Worm (Caenorhabditis elegans) whole organism, L2 larva: ENCODE measurements around the gene F10D2.10.

ENCODE experiments used
- ZK546.5 ChIP-seq: sonication (generic microtip); optimal IDR thresholded peaks from 2 replicates; lab custom pipeline; 2017; ENCODE audit warnings: missing biosample characterization, missing genetic modification characterization
- alr-1 ChIP-seq: fragments of 150-350 bp; optimal IDR thresholded peaks from 2 replicates; lab custom pipeline; 2014; ENCODE audit warnings: missing biosample characterization, missing genetic modification characterization
- ama-1 ChIP-seq: fragments of 150-350 bp; optimal IDR thresholded peaks from 2 replicates; lab custom pipeline; 2018; ENCODE audit warnings: inconsistent platforms
- blmp-1 ChIP-seq: sonication (generic microtip); optimal IDR thresholded peaks from 2 replicates; lab custom pipeline; 2017; ENCODE audit warnings: missing genetic modification characterization, mild to moderate bottlenecking, missing compliant biosample characterization, antibody characterized with exemption, moderate library complexity; ENCODE audit not compliant: insufficient read depth
- fos-1 ChIP-seq: fragments of 150-350 bp; optimal IDR thresholded peaks from 2 replicates; lab custom pipeline; 2014; ENCODE audit warnings: missing biosample characterization, missing genetic modification characterization
- nhr-11 ChIP-seq: fragments of 150-350 bp; optimal IDR thresholded peaks from 2 replicates; lab custom pipeline; 2014; ENCODE audit warnings: missing biosample characterization, missing genetic modification characterization
- nhr-23 ChIP-seq: fragments of 150-350 bp; optimal IDR thresholded peaks from 2 replicates; lab custom pipeline; 2014; ENCODE audit warnings: missing biosample characterization, missing genetic modification reagents, missing genetic modification characterization
- skn-1 ChIP-seq: sonication (generic microtip); optimal IDR thresholded peaks from 2 replicates; lab custom pipeline; 2017; ENCODE audit warnings: missing biosample characterization, missing genetic modification characterization
- unc-55 ChIP-seq: fragments of 150-350 bp; sonication (generic microtip); optimal IDR thresholded peaks from 3 replicates; lab custom pipeline; 2014; ENCODE audit warnings: missing biosample characterization, missing genetic modification reagents, missing genetic modification characterization
- unc-62 ChIP-seq: fragments of 150-350 bp; optimal IDR thresholded peaks from 2 replicates; lab custom pipeline; 2014; ENCODE audit warnings: missing biosample characterization, missing genetic modification reagents, missing genetic modification characterization
- ztf-11 ChIP-seq: sonication (generic microtip); optimal IDR thresholded peaks from 2 replicates; lab custom pipeline; 2017; ENCODE audit warnings: missing biosample characterization, missing genetic modification characterization

- TF ChIP-seq unc-55 (GFP tag; lab: Kevin White, UChicago): no peak
- TF ChIP-seq ztf-11 (tag; lab: Kevin White, UChicago): no peak
- TF ChIP-seq ZK546.5 (tag; lab: Kevin White, UChicago): no peak
- TF ChIP-seq fos-1 (tag; lab: Kevin White, UChicago): peak; percentile 11
- no peak for TF ChIP-seq nhr-11
- no peak for TF ChIP-seq ama-1
- TF ChIP-seq skn-1: no peak
- TF ChIP-seq unc-62: no peak
- no peak for TF ChIP-seq blmp-1 (tag; lab: Kevin White, UChicago)
- no peak for TF ChIP-seq alr-1 (tag; lab: Kevin White, UChicago)
- TF ChIP-seq nhr-23 (tag; lab: Kevin White, UChicago): no peak
Observed at ce11 chrV:7142661-7143060, 13.3 kb downstream of the F10D2.10 start.
